Worm (Caenorhabditis elegans) whole organism, L1 larva: Measurements from ENCODE around the gene col-90.

Experiments
- alr-1 ChIP-seq: fragments of 200-800 bp; sonication (Bioruptor generic); optimal IDR thresholded peaks from 2 replicates; lab custom pipeline; 2018; ENCODE audit warnings: borderline replicate concordance, mild to moderate bottlenecking, missing genetic modification characterization, missing compliant biosample characterization
- aly-2 ChIP-seq: fragments of 150-350 bp; optimal IDR thresholded peaks from 2 replicates; lab custom pipeline; 2014; ENCODE audit warnings: missing biosample characterization, missing genetic modification characterization
- ama-1 ChIP-seq: fragments of 150-350 bp; optimal IDR thresholded peaks from 2 replicates; lab custom pipeline; 2014
- blmp-1 ChIP-seq: fragments of 150-350 bp; optimal IDR thresholded peaks from 2 replicates; lab custom pipeline; 2014; ENCODE audit warnings: missing biosample characterization, missing genetic modification characterization
- ceh-63 ChIP-seq: fragments of 200-800 bp; sonication (Bioruptor generic); optimal IDR thresholded peaks from 2 replicates; lab custom pipeline; 2018; ENCODE audit warnings: mild to moderate bottlenecking, missing genetic modification characterization, missing compliant biosample characterization
- ceh-82 ChIP-seq, 3 experiments: fragments of 150-350 bp in 1 of 3; sonication (generic microtip) in 2 of 3; optimal IDR thresholded peaks; 2 replicates each; lab custom pipeline; 2014 to 2017; ENCODE audit warnings: missing biosample characterization in 3 of 3, missing genetic modification characterization in 3 of 3
- ceh-90 ChIP-seq: sonication (generic microtip); optimal IDR thresholded peaks from 2 replicates; lab custom pipeline; 2016; ENCODE audit warnings: missing genetic modification characterization, missing compliant biosample characterization
- efl-1 ChIP-seq, 4 experiments: fragments of 150-350 bp; optimal IDR thresholded peaks in 3 of 4; peaks in 1 of 4; 1 replicate in 1 of 4; 2 replicates in 3 of 4; lab custom pipeline; 2014; ENCODE audit warnings: missing biosample characterization in 2 of 4, missing genetic modification characterization in 2 of 4, missing genetic modification reagents in 2 of 4
- elt-3 ChIP-seq, 6 experiments: fragments of 150-350 bp in 1 of 6; sonication (generic microtip); optimal IDR thresholded peaks; 2 replicates each; lab custom pipeline; 2017 to 2018; ENCODE audit warnings: missing biosample characterization in 6 of 6, missing genetic modification characterization in 6 of 6, inconsistent platforms in 1 of 6
- fkh-4 ChIP-seq: sonication (generic microtip); optimal IDR thresholded peaks from 2 replicates; lab custom pipeline; 2016; ENCODE audit warnings: missing compliant biosample characterization, missing genetic modification characterization, borderline replicate concordance
- fkh-8 ChIP-seq: sonication (generic microtip); optimal IDR thresholded peaks from 2 replicates; lab custom pipeline; 2016; ENCODE audit warnings: mild to moderate bottlenecking, missing genetic modification characterization, missing compliant biosample characterization
- hlh-17 ChIP-seq: fragments of 200-800 bp; sonication (Bioruptor generic); optimal IDR thresholded peaks from 2 replicates; lab custom pipeline; 2018; ENCODE audit warnings: missing genetic modification characterization, mild to moderate bottlenecking, missing compliant biosample characterization, moderate library complexity, borderline replicate concordance
- hlh-4 ChIP-seq: sonication (generic microtip); optimal IDR thresholded peaks from 2 replicates; lab custom pipeline; 2016; ENCODE audit warnings: mild to moderate bottlenecking, missing genetic modification characterization, missing compliant biosample characterization
- isw-1 ChIP-seq: fragments of 200-800 bp; sonication (Bioruptor generic); IDR thresholded peaks from 2 replicates; pipeline ENCODE4 v1.3.6; 2022; ENCODE audit warnings: missing genetic modification characterization, missing compliant biosample characterization
- jun-1 ChIP-seq: fragments of 150-350 bp; optimal IDR thresholded peaks from 2 replicates; lab custom pipeline; 2014; ENCODE audit warnings: missing biosample characterization, missing genetic modification reagents, missing genetic modification characterization
- lin-14 ChIP-seq: fragments of 200-800 bp; sonication (Bioruptor generic); optimal IDR thresholded peaks from 2 replicates; lab custom pipeline; 2018; ENCODE audit warnings: mild to moderate bottlenecking, missing genetic modification characterization, moderate library complexity, missing compliant biosample characterization
- lin-15B ChIP-seq: fragments of 150-350 bp; sonication (generic microtip); optimal IDR thresholded peaks from 3 replicates; lab custom pipeline; 2014; ENCODE audit warnings: missing biosample characterization, missing genetic modification characterization
- lin-35 ChIP-seq, 2 experiments: fragments of 150-350 bp; optimal IDR thresholded peaks; 2 replicates each; lab custom pipeline; 2014; ENCODE audit warnings: missing biosample characterization in 2 of 2, missing genetic modification characterization in 2 of 2, missing genetic modification reagents in 2 of 2
- lir-3 ChIP-seq: sonication (generic microtip); optimal IDR thresholded peaks from 2 replicates; lab custom pipeline; 2016; ENCODE audit warnings: mild to moderate bottlenecking, missing genetic modification characterization, moderate library complexity, missing compliant biosample characterization; ENCODE audit not compliant: poor library complexity
- mab-9 ChIP-seq: fragments of 200-800 bp; sonication (Bioruptor generic); IDR thresholded peaks from 2 replicates; pipeline ENCODE4 v1.3.6; 2022; ENCODE audit warnings: missing genetic modification reagents, missing genetic modification characterization, missing compliant biosample characterization
- mdl-1 ChIP-seq, 2 experiments: fragments of 150-350 bp; optimal IDR thresholded peaks; 2 replicates each; lab custom pipeline; 2014 to 2017; ENCODE audit warnings: missing biosample characterization in 2 of 2, missing genetic modification characterization in 2 of 2, inconsistent platforms in 1 of 2
- nhr-12 ChIP-seq: sonication (generic microtip); optimal IDR thresholded peaks from 2 replicates; lab custom pipeline; 2017; ENCODE audit warnings: missing biosample characterization, missing genetic modification characterization
- nhr-19 ChIP-seq: fragments of 200-800 bp; sonication (Bioruptor generic); conservative IDR thresholded peaks from 2 replicates; pipeline ENCODE4 v1.3.6; 2022; ENCODE audit warnings: missing genetic modification characterization, missing compliant biosample characterization
- nhr-20 ChIP-seq: sonication (generic microtip); optimal IDR thresholded peaks from 2 replicates; lab custom pipeline; 2016; ENCODE audit warnings: mild to moderate bottlenecking, missing genetic modification characterization, missing compliant biosample characterization
- nhr-28 ChIP-seq: fragments of 150-350 bp; optimal IDR thresholded peaks from 2 replicates; lab custom pipeline; 2014; ENCODE audit warnings: missing biosample characterization, missing genetic modification characterization
- nhr-71 ChIP-seq: sonication (generic microtip); optimal IDR thresholded peaks from 2 replicates; lab custom pipeline; 2016; ENCODE audit warnings: mild to moderate bottlenecking, missing genetic modification characterization, moderate library complexity, missing compliant biosample characterization
- nhr-76 ChIP-seq: sonication (generic microtip); optimal IDR thresholded peaks from 2 replicates; lab custom pipeline; 2017; ENCODE audit warnings: missing biosample characterization, missing genetic modification characterization
- nhr-90 ChIP-seq: sonication (generic microtip); optimal IDR thresholded peaks from 2 replicates; lab custom pipeline; 2016; ENCODE audit warnings: mild to moderate bottlenecking, missing genetic modification characterization, missing compliant biosample characterization; ENCODE audit not compliant: poor library complexity
- pqm-1 ChIP-seq: sonication (generic microtip); optimal IDR thresholded peaks from 3 replicates; lab custom pipeline; 2017; ENCODE audit warnings: missing biosample characterization, missing genetic modification characterization
- rnt-1 ChIP-seq: sonication (generic microtip); optimal IDR thresholded peaks from 2 replicates; lab custom pipeline; 2016; ENCODE audit warnings: mild to moderate bottlenecking, missing genetic modification characterization, moderate library complexity, missing compliant biosample characterization
- snu-23 ChIP-seq: sonication (generic microtip); optimal IDR thresholded peaks from 2 replicates; lab custom pipeline; 2016; ENCODE audit warnings: missing genetic modification characterization, missing compliant biosample characterization
- sptf-1 ChIP-seq: fragments of 150-350 bp; optimal IDR thresholded peaks from 2 replicates; lab custom pipeline; 2014; ENCODE audit warnings: missing biosample characterization, missing genetic modification characterization
- tbx-2 ChIP-seq: sonication (generic microtip); optimal IDR thresholded peaks from 2 replicates; lab custom pipeline; 2016; ENCODE audit warnings: missing genetic modification characterization, missing compliant biosample characterization
- unc-30 ChIP-seq: sonication (generic microtip); optimal IDR thresholded peaks from 2 replicates; lab custom pipeline; 2017; ENCODE audit warnings: missing biosample characterization, missing genetic modification characterization
- unc-62 ChIP-seq: fragments of 150-350 bp; optimal IDR thresholded peaks from 2 replicates; lab custom pipeline; 2014; ENCODE audit warnings: missing biosample characterization, missing genetic modification reagents, missing genetic modification characterization
- vab-15 ChIP-seq: sonication (generic microtip); optimal IDR thresholded peaks from 2 replicates; lab custom pipeline; 2017; ENCODE audit warnings: missing genotype, mild to moderate bottlenecking, missing genetic modification characterization, missing compliant biosample characterization
- xbp-1 ChIP-seq: sonication (generic microtip); optimal IDR thresholded peaks from 2 replicates; lab custom pipeline; 2016; ENCODE audit warnings: missing genetic modification characterization, missing compliant biosample characterization
- zip-4 ChIP-seq: fragments of 200-800 bp; sonication (Bioruptor generic); optimal IDR thresholded peaks from 2 replicates; lab custom pipeline; 2018; ENCODE audit warnings: mild to moderate bottlenecking, missing genetic modification characterization, moderate library complexity, missing compliant biosample characterization
- ztf-11 ChIP-seq, 2 experiments: sonication (generic microtip); optimal IDR thresholded peaks; 2 replicates each; lab custom pipeline; 2016 to 2017; ENCODE audit warnings: missing genetic modification characterization in 2 of 2, missing biosample characterization in 1 of 2, missing compliant biosample characterization in 1 of 2
- ztf-4 ChIP-seq: fragments of 150-350 bp; optimal IDR thresholded peaks from 2 replicates; lab custom pipeline; 2014; ENCODE audit warnings: missing biosample characterization, missing genetic modification characterization

Gene col-90

DNA sequence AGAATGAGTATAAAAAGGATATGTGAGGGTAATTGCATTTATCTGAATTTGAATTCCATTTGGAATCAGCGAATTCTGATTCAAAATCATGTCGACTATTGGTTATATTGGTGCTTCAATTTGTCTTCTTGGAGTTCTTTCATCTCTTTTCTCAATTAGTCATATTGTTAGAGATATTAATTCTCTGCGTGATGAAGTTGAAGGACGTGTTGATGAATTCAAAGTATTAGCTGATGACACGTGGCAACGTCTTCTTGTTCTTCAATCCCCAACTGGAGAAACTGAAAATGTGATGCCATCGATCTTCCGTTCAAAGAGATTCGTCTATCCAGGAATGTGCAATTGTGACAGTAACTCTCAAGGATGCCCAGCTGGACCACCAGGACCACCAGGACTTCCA, at the start of gene col-90:
Gene col-90 (plus strand): TSS at position 37 of the 400 bp plus-strand sequence.
- TF ChIP-seq blmp-1 (tag; lab: Kevin White, UChicago) (peak; percentile 6), unc-30 (tag; lab: Kevin White, UChicago) (no peak), ama-1 (lab: Kevin White, UChicago) (peak; percentile 70)

DNA sequence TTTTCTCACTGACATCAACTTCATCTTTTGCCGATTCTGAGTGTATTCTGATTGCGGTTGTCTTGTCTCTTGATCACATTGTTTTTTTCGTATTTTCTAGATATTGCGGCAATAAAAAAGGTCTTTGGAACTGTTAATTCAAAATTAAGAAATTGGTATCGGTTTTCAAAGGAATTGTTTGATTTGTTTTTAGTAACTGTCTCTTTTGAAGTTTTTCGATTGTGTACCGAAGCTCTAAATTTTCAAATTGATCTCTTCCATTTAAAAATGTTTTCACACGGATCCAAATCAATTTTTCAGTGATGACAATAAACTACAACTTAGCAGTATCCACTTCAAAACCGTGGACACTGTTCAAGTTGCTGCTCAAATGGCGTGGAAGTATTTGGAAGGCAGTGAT, 47.9 kb upstream of the col-90 start, which contains the start of gene best-24:
Gene best-24 (plus strand): TSS at position 301 of the 400 bp plus-strand sequence.
- no peak for TF ChIP-seq jun-1 (tag; lab: Kevin White, UChicago)
- no peak for TF ChIP-seq fkh-4
- no peak for TF ChIP-seq pqm-1
- TF ChIP-seq ceh-63 (GFP tag; lab: Kevin White, UChicago), result no peak
- no peak for TF ChIP-seq nhr-12 (tag; lab: Kevin White, UChicago)
- TF ChIP-seq blmp-1 (tag; lab: Kevin White, UChicago), result peak; percentile 23
- no peak for TF ChIP-seq lin-15B (tag; lab: Kevin White, UChicago)
- TF ChIP-seq fkh-8 (tag; lab: Kevin White, UChicago), result no peak
- TF ChIP-seq sptf-1 (tag; lab: Kevin White, UChicago), result no peak
- TF ChIP-seq elt-3 (tag; optimal IDR thresholded peaks at IDR 0.05; lab: Kevin White, UChicago), result no peak
- TF ChIP-seq nhr-19 (GFP tag; lab: Robert Waterston, UW), result no peak
- no peak for TF ChIP-seq tbx-2 (tag; lab: Kevin White, UChicago)
- no peak for TF ChIP-seq mdl-1 (tag; optimal IDR thresholded peaks at IDR 0.05; lab: Kevin White, UChicago)
- TF ChIP-seq efl-1 (optimal IDR thresholded peaks at IDR 0.05; lab: Kevin White, UChicago), result no peak
- TF ChIP-seq efl-1 (GFP tag; optimal IDR thresholded peaks at IDR 0.05 in 1 of 2; lab: Kevin White, UChicago), result peak in 1 of 2 experiments; percentile 87
- no peak for TF ChIP-seq rnt-1
- no peak for TF ChIP-seq lir-3 (tag; lab: Kevin White, UChicago)
- TF ChIP-seq isw-1, result no peak
- TF ChIP-seq lin-14 (GFP tag; lab: Kevin White, UChicago), result peak; percentile 17
- TF ChIP-seq ztf-4, result no peak
- TF ChIP-seq aly-2, result no peak
- TF ChIP-seq unc-62, result no peak
- no peak for TF ChIP-seq hlh-17
- TF ChIP-seq ztf-11 (tag; optimal IDR thresholded peaks at IDR 0.05; lab: Kevin White, UChicago), result no peak
- peak; percentile 18 for TF ChIP-seq snu-23 (GFP tag; lab: Kevin White, UChicago)
- no peak for TF ChIP-seq ceh-90 (tag; lab: Kevin White, UChicago)
- TF ChIP-seq zip-4 (GFP tag; lab: Kevin White, UChicago), result no peak
- peak in 1 of 2 experiments; percentile 10 for TF ChIP-seq lin-35 (GFP tag; optimal IDR thresholded peaks at IDR 0.05; lab: Kevin White, UChicago)
- TF ChIP-seq nhr-76 (tag; lab: Kevin White, UChicago), result no peak

DNA sequence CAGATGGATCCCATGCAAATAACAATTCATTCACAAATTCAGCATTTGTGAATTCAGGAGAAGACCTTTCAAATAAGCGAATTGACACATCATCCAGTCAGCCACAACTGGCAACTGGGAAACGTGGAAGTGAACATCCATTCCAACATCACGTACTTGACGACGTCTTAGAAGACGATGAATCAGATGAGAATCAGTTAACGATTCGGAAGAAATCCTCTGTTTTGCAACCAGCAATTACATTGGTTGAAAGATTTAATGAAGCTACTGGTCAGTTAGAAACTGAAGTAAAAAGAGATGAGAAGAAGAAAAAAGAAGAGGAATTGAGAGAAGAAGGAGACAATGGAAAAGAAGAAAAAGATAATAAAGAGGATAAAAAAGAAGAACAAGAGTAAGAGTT, 45.2 kb upstream of the col-90 start:
- no peak for TF ChIP-seq xbp-1 (tag; lab: Kevin White, UChicago)
- TF ChIP-seq alr-1 (tag; lab: Kevin White, UChicago), result no peak
- no peak for TF ChIP-seq nhr-90
- no peak for TF ChIP-seq vab-15 (tag; lab: Kevin White, UChicago)
- no peak for TF ChIP-seq nhr-28 (tag; lab: Kevin White, UChicago)
- TF ChIP-seq nhr-20 (tag; lab: Kevin White, UChicago), result no peak
- TF ChIP-seq hlh-4 (tag; lab: Kevin White, UChicago), result no peak
- no peak for TF ChIP-seq nhr-12 (tag; lab: Kevin White, UChicago)

DNA sequence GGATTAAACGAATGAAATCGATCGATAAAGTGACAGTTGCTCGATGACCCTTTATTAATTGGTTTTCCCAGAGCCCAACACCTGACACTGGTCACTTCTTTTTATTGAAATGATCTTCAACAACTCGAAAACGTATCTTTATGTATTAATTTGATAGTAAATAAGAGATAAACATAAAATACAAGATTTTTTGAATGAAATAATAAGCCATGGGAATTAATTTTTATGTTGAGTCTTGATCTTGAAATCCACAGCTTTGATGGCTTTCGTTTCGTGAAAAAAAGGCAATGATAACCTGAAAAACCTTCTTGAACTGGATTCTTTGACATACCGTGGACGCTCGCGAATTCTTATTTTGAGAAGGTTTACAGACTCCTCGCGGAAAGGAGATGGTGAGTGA, 41.1 kb upstream of the col-90 start, which contains the start of gene pcp-5:
Gene pcp-5 (minus strand): TSS at position 101 of the 400 bp plus-strand sequence.
- TF ChIP-seq blmp-1 (tag; lab: Kevin White, UChicago) (no peak), ceh-82 (tag; optimal IDR thresholded peaks at IDR 0.05; lab: Kevin White, UChicago) (no peak), nhr-71 (peak; percentile 36), rnt-1 (peak; percentile 48), aly-2 (no peak), mab-9 (no peak)
